Worm (Caenorhabditis elegans): Measurements from ENCODE around the gene F53C3.11.

ce11 chrII:3948507-3948906 is 42.0 kb upstream of the F53C3.11 start:
- TF ChIP-seq tag-97 (GFP tag; IDR thresholded peaks at IDR 0.05) (no peak), egl-27 (tag; optimal IDR thresholded peaks at IDR 0.05) (no peak), pha-4 (GFP tag; IDR thresholded peaks at IDR 0.05) (no peak), pha-4 (tag; optimal IDR thresholded peaks at IDR 0.05) (no peak), skn-1 (tag; optimal IDR thresholded peaks at IDR 0.05) (no peak), nhr-237 (tag; optimal IDR thresholded peaks at IDR 0.05) (no peak), fos-1 (tag; optimal IDR thresholded peaks at IDR 0.05) (no peak), unc-130 (GFP tag; optimal IDR thresholded peaks at IDR 0.05) (no peak), dmd-8 (GFP tag; IDR thresholded peaks at IDR 0.05) (no peak), nhr-6 (tag; optimal IDR thresholded peaks at IDR 0.05) (no peak), nhr-76 (tag; optimal IDR thresholded peaks at IDR 0.05) (no peak)

Measured in whole organism, L4 larva.